Worm (Caenorhabditis elegans): ENCODE data around the gene cit-1.1.

- TF ChIP-seq him-1 (tag; optimal IDR thresholded peaks at IDR 0.05) (no peak), W03F9.2 (tag; optimal IDR thresholded peaks at IDR 0.05) (no peak), dao-5 (tag; optimal IDR thresholded peaks at IDR 0.05) (no peak)
These were observed 28.4 kb downstream of the cit-1.1 start for ce11 chrIII:7981233-7981632.
